Fruit fly (Drosophila melanogaster) whole organism, wandering third instar larva: ENCODE measurements around the gene spir.

ENCODE experiments used
- Abd-B ChIP-seq: fragments of >200 bp; optimal IDR thresholded peaks from 2 replicates; lab custom pipeline; 2017; ENCODE audit warnings: missing biosample characterization, missing genetic modification characterization
- CG32264 ChIP-seq: fragments of 200-800 bp; sonication (Bioruptor generic); optimal IDR thresholded peaks from 2 replicates; lab custom pipeline; 2016; ENCODE audit warnings: missing biosample characterization, missing genetic modification characterization
- CG9705 ChIP-seq: fragments of 200-800 bp; sonication (Bioruptor generic); optimal IDR thresholded peaks from 2 replicates; lab custom pipeline; 2018; ENCODE audit warnings: missing biosample characterization, mild to moderate bottlenecking, missing genetic modification characterization
- CrebA ChIP-seq: fragments of 200-800 bp; sonication (Bioruptor generic); optimal IDR thresholded peaks from 2 replicates; lab custom pipeline; 2016; ENCODE audit warnings: missing biosample characterization, mild to moderate bottlenecking, missing genetic modification characterization, borderline replicate concordance
- Dfd ChIP-seq: fragments of >200 bp; optimal IDR thresholded peaks from 2 replicates; lab custom pipeline; 2017; ENCODE audit warnings: missing biosample characterization, missing genetic modification characterization
- Dif ChIP-seq: fragments of 200-275, 200-300 bp; sonication (Bioruptor generic); optimal IDR thresholded peaks from 2 replicates; lab custom pipeline; 2018; ENCODE audit warnings: missing biosample characterization, missing genetic modification characterization; ENCODE audit not compliant: partially characterized antibody
- GATAd ChIP-seq: sonication (Bioruptor generic); optimal IDR thresholded peaks from 2 replicates; lab custom pipeline; 2016; ENCODE audit warnings: missing biosample characterization, missing genetic modification characterization
- HLH106 ChIP-seq: fragments of 200-800 bp; optimal IDR thresholded peaks from 3 replicates; lab custom pipeline; 2019; ENCODE audit warnings: missing biosample characterization, mild to moderate bottlenecking, missing genetic modification characterization, moderate library complexity
- Hnf4 ChIP-seq: fragments of 200-800 bp; sonication (Bioruptor generic); optimal IDR thresholded peaks from 2 replicates; lab custom pipeline; 2016; ENCODE audit warnings: missing biosample characterization, mild to moderate bottlenecking, missing genetic modification characterization
- Hr78 ChIP-seq: fragments of >200 bp; optimal IDR thresholded peaks from 2 replicates; lab custom pipeline; 2017; ENCODE audit warnings: missing biosample characterization, missing genetic modification characterization
- Hr83 ChIP-seq: fragments of 200-300 bp; sonication (Bioruptor generic); optimal IDR thresholded peaks from 2 replicates; lab custom pipeline; 2016; ENCODE audit warnings: missing biosample characterization, mild to moderate bottlenecking, missing genetic modification characterization, moderate library complexity; ENCODE audit not compliant: poor library complexity, severe bottlenecking
- Jra ChIP-seq: sonication (Bioruptor generic); optimal IDR thresholded peaks from 2 replicates; lab custom pipeline; 2016; ENCODE audit warnings: missing biosample characterization, missing genetic modification characterization
- Mio ChIP-seq: sonication (Bioruptor generic); optimal IDR thresholded peaks from 2 replicates; lab custom pipeline; 2016; ENCODE audit warnings: missing biosample characterization, missing genetic modification characterization
- Myc ChIP-seq: fragments of >200 bp; optimal IDR thresholded peaks from 2 replicates; lab custom pipeline; 2017
- N ChIP-seq: fragments of >200 bp; optimal IDR thresholded peaks from 2 replicates; lab custom pipeline; 2018; ENCODE audit warnings: missing biosample characterization, missing external identifiers, missing genetic modification characterization
- Rel ChIP-seq, 2 experiments: fragments of 200-800 bp; sonication (Bioruptor generic) in 1 of 2; optimal IDR thresholded peaks; 2 replicates in 1 of 2; 3 replicates in 1 of 2; lab custom pipeline; 2016 to 2019; ENCODE audit warnings: mild to moderate bottlenecking in 2 of 2, missing biosample characterization in 2 of 2, missing genetic modification characterization in 2 of 2, moderate library complexity in 1 of 2
- Vsx2 ChIP-seq: fragments of 200-300, 225-300 bp; sonication (Bioruptor generic); optimal IDR thresholded peaks from 2 replicates; lab custom pipeline; 2018; ENCODE audit warnings: missing biosample characterization, missing genetic modification characterization; ENCODE audit not compliant: partially characterized antibody
- br ChIP-seq: fragments of 200-800 bp; sonication (Bioruptor generic); optimal IDR thresholded peaks from 2 replicates; lab custom pipeline; 2016; ENCODE audit warnings: missing biosample characterization, missing genetic modification characterization
- brk ChIP-seq: fragments of 200-800 bp; sonication (Bioruptor generic); optimal IDR thresholded peaks from 2 replicates; lab custom pipeline; 2016; ENCODE audit warnings: missing biosample characterization, mild to moderate bottlenecking, missing genetic modification characterization
- dl ChIP-seq, 2 experiments: fragments of 175-275, 200-275 bp in 1 of 2; fragments of 200-275 bp in 1 of 2; sonication (Bioruptor generic); optimal IDR thresholded peaks; lab custom pipeline; 2018; ENCODE audit warnings: mild to moderate bottlenecking in 2 of 2, missing biosample characterization in 2 of 2, missing genetic modification characterization in 2 of 2, moderate library complexity in 2 of 2; ENCODE audit not compliant: partially characterized antibody in 2 of 2, insufficient read depth in 1 of 2
- dmrt93B ChIP-seq: fragments of 200-800 bp; sonication (Bioruptor generic); optimal IDR thresholded peaks from 2 replicates; lab custom pipeline; 2018; ENCODE audit warnings: missing biosample characterization, mild to moderate bottlenecking, missing genetic modification characterization
- dsf ChIP-seq: sonication (Bioruptor generic); optimal IDR thresholded peaks from 2 replicates; lab custom pipeline; 2016; ENCODE audit warnings: missing biosample characterization, missing genetic modification characterization, borderline replicate concordance
- ey ChIP-seq: fragments of 200-800 bp; sonication (Bioruptor generic); optimal IDR thresholded peaks from 2 replicates; lab custom pipeline; 2016; ENCODE audit warnings: missing biosample characterization, missing genetic modification characterization
- foxo ChIP-seq, 2 experiments: fragments of 200-800 bp; sonication (Bioruptor generic); optimal IDR thresholded peaks; 2 replicates in 1 of 2; 3 replicates in 1 of 2; lab custom pipeline; 2016 to 2017; ENCODE audit warnings: missing biosample characterization in 2 of 2, missing genetic modification characterization in 2 of 2
- fru ChIP-seq: fragments of 200-800 bp; sonication (Bioruptor generic); optimal IDR thresholded peaks from 3 replicates; lab custom pipeline; 2016; ENCODE audit warnings: missing biosample characterization, mild to moderate bottlenecking, missing genetic modification characterization
- h ChIP-seq: fragments of 200-800 bp; sonication (Bioruptor generic); optimal IDR thresholded peaks from 3 replicates; lab custom pipeline; 2016; ENCODE audit warnings: missing biosample characterization, mild to moderate bottlenecking, missing genetic modification characterization
- jim ChIP-seq: fragments of 175-275, 200-325 bp; sonication (Bioruptor generic); optimal IDR thresholded peaks from 2 replicates; lab custom pipeline; 2016; ENCODE audit warnings: missing biosample characterization, mild to moderate bottlenecking, missing genetic modification characterization
- lola ChIP-seq: fragments of >200 bp; optimal IDR thresholded peaks from 2 replicates; lab custom pipeline; 2017; ENCODE audit warnings: missing biosample characterization, missing genetic modification characterization
- pan ChIP-seq: fragments of >200 bp; optimal IDR thresholded peaks from 2 replicates; lab custom pipeline; 2017
- psq ChIP-seq: fragments of 200-800 bp; sonication (Bioruptor generic); optimal IDR thresholded peaks from 3 replicates; lab custom pipeline; 2017; ENCODE audit warnings: missing biosample characterization, mild to moderate bottlenecking, missing genetic modification characterization, moderate library complexity
- rgr ChIP-seq: fragments of 200-800 bp; sonication (Bioruptor generic); optimal IDR thresholded peaks from 3 replicates; lab custom pipeline; 2016; ENCODE audit warnings: missing biosample characterization, mild to moderate bottlenecking, missing genetic modification characterization
- sage ChIP-seq: fragments of 200-800 bp; sonication (Bioruptor generic); optimal IDR thresholded peaks from 2 replicates; lab custom pipeline; 2016; ENCODE audit warnings: missing biosample characterization, mild to moderate bottlenecking, missing genetic modification characterization
- sv ChIP-seq: fragments of 200-800 bp; sonication (Bioruptor generic); optimal IDR thresholded peaks from 3 replicates; lab custom pipeline; 2016; ENCODE audit warnings: missing biosample characterization, missing genetic modification characterization
- tai ChIP-seq: sonication (Bioruptor generic); optimal IDR thresholded peaks from 2 replicates; lab custom pipeline; 2016; ENCODE audit warnings: missing biosample characterization, missing genetic modification characterization
- usp ChIP-seq: fragments of >200 bp; optimal IDR thresholded peaks from 2 replicates; lab custom pipeline; 2017; ENCODE audit warnings: missing biosample characterization, missing genetic modification characterization
- woc ChIP-seq: sonication (Bioruptor generic); optimal IDR thresholded peaks from 2 replicates; lab custom pipeline; 2016; ENCODE audit warnings: missing biosample characterization, mild to moderate bottlenecking, missing genetic modification characterization

Gene spir

DNA sequence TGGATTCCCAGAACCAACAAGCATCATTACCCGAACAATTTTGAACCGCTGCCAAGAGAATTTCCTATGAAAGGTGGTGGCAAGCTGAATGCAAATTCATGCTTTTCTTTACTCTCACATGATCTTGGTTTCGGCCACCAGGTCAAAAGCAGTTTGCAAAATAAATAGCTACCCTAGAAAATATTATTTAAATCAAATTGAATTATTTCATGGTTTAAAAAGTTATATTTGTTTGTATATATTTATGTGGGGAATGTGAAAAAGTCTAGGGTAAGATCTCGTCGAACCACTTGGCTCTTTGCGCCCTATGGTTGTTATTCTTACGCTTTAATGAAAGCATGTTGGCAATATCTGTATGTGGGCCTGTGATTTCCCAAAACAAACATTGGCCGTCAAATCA is 40.7 kb downstream of the spir start:
- TF ChIP-seq jim (GFP tag; lab: Kevin White, UChicago): no peak
- no peak for TF ChIP-seq Hr83 (GFP tag; lab: Kevin White, UChicago)
- TF ChIP-seq Vsx2 (GFP tag; lab: Kevin White, UChicago): no peak
- no peak for TF ChIP-seq CG9705

DNA sequence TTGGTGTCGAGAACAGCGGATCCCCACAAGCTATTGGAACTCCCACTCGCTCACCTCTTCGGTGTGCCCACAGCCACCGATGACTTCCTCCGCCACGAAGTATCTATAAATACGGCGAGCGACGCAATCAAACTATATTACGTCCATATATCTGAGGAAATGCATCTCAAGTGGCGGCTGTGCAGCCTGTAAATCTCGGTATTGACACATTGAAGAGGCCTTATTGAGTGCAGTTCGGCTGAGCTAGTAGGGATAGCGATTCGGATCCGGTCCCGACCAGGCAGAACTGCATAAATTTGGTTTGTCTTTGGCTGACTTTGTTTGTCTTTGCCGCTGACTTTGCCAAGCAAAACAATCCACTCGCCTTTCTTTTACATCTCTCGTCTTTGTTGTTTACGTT is 41.2 kb downstream of the spir start:
- TF ChIP-seq CG9705 (no peak), dsf (GFP tag; lab: Kevin White, UChicago) (no peak), tai (GFP tag; lab: Kevin White, UChicago) (no peak), Hr83 (GFP tag; lab: Kevin White, UChicago) (no peak), N (GFP tag; lab: Kevin White, UChicago) (no peak), br (no peak), ey (GFP tag; lab: Kevin White, UChicago) (no peak), woc (GFP tag; lab: Kevin White, UChicago) (no peak), foxo (GFP tag; optimal IDR thresholded peaks at IDR 0.05; lab: Kevin White, UChicago) (no peak), lola (no peak), sage (no peak), Vsx2 (GFP tag; lab: Kevin White, UChicago) (no peak), h (no peak), GATAd (no peak), Hr78 (GFP tag; lab: Kevin White, UChicago) (no peak), Jra (GFP tag; lab: Kevin White, UChicago) (no peak), rgr (GFP tag; lab: Kevin White, UChicago) (no peak), CrebA (GFP tag; lab: Kevin White, UChicago) (no peak), CG32264 (no peak)
- TF ChIP-seq, all 38 proteins: peak for 0

DNA sequence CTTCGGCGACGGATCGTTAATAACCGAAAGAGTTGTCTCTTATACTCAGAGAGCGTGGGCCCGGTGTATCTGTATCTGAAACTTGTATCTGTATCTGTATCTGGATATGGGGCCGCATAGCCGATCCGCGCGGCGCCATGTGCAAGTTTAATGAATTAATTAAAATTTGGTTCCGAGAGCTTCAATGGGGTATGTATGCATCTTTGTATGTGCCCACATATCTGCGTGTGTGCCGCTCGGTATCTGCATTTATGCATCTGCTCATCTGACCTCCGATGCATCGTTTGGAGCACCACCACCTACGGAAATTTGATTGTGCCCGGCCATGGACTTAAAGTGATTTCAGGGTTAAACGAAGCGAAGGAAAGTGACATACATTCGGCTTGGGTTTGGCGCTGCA is 41.7 kb downstream of the spir start:
- TF ChIP-seq GATAd (no peak), Abd-B (GFP tag; lab: Kevin White, UChicago) (no peak), CG9705 (no peak), sv (GFP tag; lab: Kevin White, UChicago) (no peak), CG32264 (no peak), Dif (GFP tag; lab: Kevin White, UChicago) (no peak), brk (GFP tag; lab: Kevin White, UChicago) (no peak), pan (lab: Kevin White, UChicago) (no peak), fru (no peak), psq (no peak)

DNA sequence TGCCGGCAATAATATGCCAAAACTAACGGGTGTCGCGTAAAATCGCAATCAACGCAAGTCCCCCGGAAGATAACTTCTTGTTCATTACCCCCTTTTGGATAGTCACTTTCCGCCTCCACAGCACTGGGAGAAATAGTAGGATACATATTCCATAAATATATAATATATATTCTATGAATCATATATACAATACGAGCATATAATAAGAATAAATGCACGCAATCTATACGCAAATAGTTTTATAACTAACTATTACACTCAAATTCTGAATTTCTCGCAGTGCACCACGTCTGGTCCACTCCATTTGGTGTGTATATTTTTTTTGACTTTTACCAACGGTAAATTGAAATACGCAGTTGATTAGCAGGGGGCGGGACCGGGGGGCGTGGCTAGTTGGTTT is 59.1 kb downstream of the spir start:
- TF ChIP-seq CrebA (GFP tag; lab: Kevin White, UChicago) (no peak), Hr78 (GFP tag; lab: Kevin White, UChicago) (no peak), Myc (no peak), h (no peak), Dfd (GFP tag; lab: Kevin White, UChicago) (no peak), sv (GFP tag; lab: Kevin White, UChicago) (no peak), Mio (no peak), fru (no peak), foxo (GFP tag; optimal IDR thresholded peaks at IDR 0.05; lab: Kevin White, UChicago) (no peak), br (no peak)

DNA sequence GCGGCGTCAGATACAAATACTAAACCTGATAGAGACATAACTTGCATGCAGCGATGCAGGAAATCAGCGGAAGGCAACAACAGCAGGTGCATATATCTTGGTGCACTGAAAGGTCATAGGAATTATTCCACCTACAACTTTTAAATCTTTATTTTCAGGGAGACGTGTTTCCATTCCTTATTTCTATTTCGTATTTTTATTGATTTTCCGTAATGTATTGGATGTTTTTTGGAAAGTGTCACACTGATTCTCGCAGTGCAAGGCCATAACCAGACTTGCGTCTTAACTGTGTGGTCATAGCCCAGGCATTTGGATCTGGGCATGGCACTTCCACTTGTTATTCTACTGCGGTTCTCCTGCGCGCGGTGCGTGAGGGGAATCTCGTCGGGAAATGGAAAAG is 60.4 kb downstream of the spir start:
- TF ChIP-seq dsf (GFP tag; lab: Kevin White, UChicago) (no peak), fru (no peak)

DNA sequence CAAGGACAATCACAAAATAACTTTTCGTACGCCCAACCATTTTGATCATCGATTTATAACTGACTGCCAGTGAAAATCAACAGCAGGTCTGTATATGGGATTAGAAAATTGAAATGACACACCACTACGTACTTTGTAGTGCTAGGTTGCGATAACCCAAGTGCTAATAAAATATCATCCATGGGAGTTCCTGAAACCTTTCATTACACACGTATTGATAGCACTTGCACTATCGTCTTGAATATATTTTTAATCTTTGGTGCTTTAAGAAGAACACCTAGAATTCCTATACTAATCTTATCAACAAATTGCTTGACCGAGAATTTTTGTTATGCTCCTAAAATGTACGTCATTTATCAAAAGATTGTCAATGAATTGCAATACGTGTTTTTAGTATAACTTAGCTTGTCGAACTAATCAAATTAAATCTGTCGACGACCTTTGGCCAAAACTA is 63.1 kb downstream of the spir start, which contains the start of gene Ugt37A1:
Gene Ugt37A1 (minus strand): TSS at position 51 of the 454 bp plus-strand sequence.
- TF ChIP-seq woc (GFP tag; lab: Kevin White, UChicago): no peak
- no peak for TF ChIP-seq HLH106 (tag; lab: Kevin White, UChicago)
- no peak for TF ChIP-seq CG32264
- no peak for TF ChIP-seq Myc
- TF ChIP-seq Hnf4 (GFP tag; lab: Kevin White, UChicago): no peak
- TF ChIP-seq CG9705: no peak
- no peak for TF ChIP-seq Mio
- TF ChIP-seq lola: no peak
- no peak for TF ChIP-seq dmrt93B (GFP tag; lab: Kevin White, UChicago)
- no peak for TF ChIP-seq dsf (GFP tag; lab: Kevin White, UChicago)
- TF ChIP-seq tai (GFP tag; lab: Kevin White, UChicago): no peak
- TF ChIP-seq Dif (GFP tag; lab: Kevin White, UChicago): no peak
- no peak for TF ChIP-seq brk (GFP tag; lab: Kevin White, UChicago)
- TF ChIP-seq ey (GFP tag; lab: Kevin White, UChicago): no peak
- TF ChIP-seq usp: no peak
- no peak for TF ChIP-seq dl (GFP tag; optimal IDR thresholded peaks at IDR 0.05; lab: Kevin White, UChicago; ENCODE audit: insufficient read depth in 1 of 2, partially characterized antibody in 2 of 2)
- TF ChIP-seq Rel (GFP tag; optimal IDR thresholded peaks at IDR 0.05; lab: Kevin White, UChicago): no peak
- TF ChIP-seq Rel (tag; optimal IDR thresholded peaks at IDR 0.05; lab: Kevin White, UChicago): no peak
- no peak for TF ChIP-seq pan (lab: Kevin White, UChicago)
- TF ChIP-seq foxo (GFP tag; optimal IDR thresholded peaks at IDR 0.05; lab: Kevin White, UChicago): no peak
- no peak for TF ChIP-seq psq
